Fruit fly (Drosophila melanogaster) whole organism, wandering third instar larva: ENCODE measurements around the gene CG33159.

Source experiments
- CrebA ChIP-seq: fragments of 200-800 bp; sonication (Bioruptor generic); optimal IDR thresholded peaks from 2 replicates; lab custom pipeline; 2016; ENCODE audit warnings: missing biosample characterization, mild to moderate bottlenecking, missing genetic modification characterization, borderline replicate concordance
- Dif ChIP-seq: fragments of 200-275, 200-300 bp; sonication (Bioruptor generic); optimal IDR thresholded peaks from 2 replicates; lab custom pipeline; 2018; ENCODE audit warnings: missing biosample characterization, missing genetic modification characterization; ENCODE audit not compliant: partially characterized antibody
- Hr78 ChIP-seq: fragments of >200 bp; optimal IDR thresholded peaks from 2 replicates; lab custom pipeline; 2017; ENCODE audit warnings: missing biosample characterization, missing genetic modification characterization
- N ChIP-seq: fragments of >200 bp; optimal IDR thresholded peaks from 2 replicates; lab custom pipeline; 2018; ENCODE audit warnings: missing biosample characterization, missing external identifiers, missing genetic modification characterization
- jim ChIP-seq: fragments of 175-275, 200-325 bp; sonication (Bioruptor generic); optimal IDR thresholded peaks from 2 replicates; lab custom pipeline; 2016; ENCODE audit warnings: missing biosample characterization, mild to moderate bottlenecking, missing genetic modification characterization
- psq ChIP-seq: fragments of 200-800 bp; sonication (Bioruptor generic); optimal IDR thresholded peaks from 3 replicates; lab custom pipeline; 2017; ENCODE audit warnings: missing biosample characterization, mild to moderate bottlenecking, missing genetic modification characterization, moderate library complexity
- usp ChIP-seq: fragments of >200 bp; optimal IDR thresholded peaks from 2 replicates; lab custom pipeline; 2017; ENCODE audit warnings: missing biosample characterization, missing genetic modification characterization

- TF ChIP-seq jim, result peak; percentile 52
- TF ChIP-seq N, result no peak
- peak; percentile 94 for TF ChIP-seq CrebA (GFP tag; lab: Kevin White, UChicago)
- no peak for TF ChIP-seq usp (GFP tag; lab: Kevin White, UChicago)
- peak; percentile 38 for TF ChIP-seq Dif (GFP tag; lab: Kevin White, UChicago)
- TF ChIP-seq Hr78 (GFP tag; lab: Kevin White, UChicago), result no peak
- TF ChIP-seq psq (GFP tag; lab: Kevin White, UChicago), result peak; percentile 99
Measured at dm6 chr3L:3247130-3248065, 43.1 kb upstream of the CG33159 start, which contains the start of gene CG43389.
